Fruit fly (Drosophila melanogaster): ENCODE data around the gene mor.

Gene mor

DNA sequence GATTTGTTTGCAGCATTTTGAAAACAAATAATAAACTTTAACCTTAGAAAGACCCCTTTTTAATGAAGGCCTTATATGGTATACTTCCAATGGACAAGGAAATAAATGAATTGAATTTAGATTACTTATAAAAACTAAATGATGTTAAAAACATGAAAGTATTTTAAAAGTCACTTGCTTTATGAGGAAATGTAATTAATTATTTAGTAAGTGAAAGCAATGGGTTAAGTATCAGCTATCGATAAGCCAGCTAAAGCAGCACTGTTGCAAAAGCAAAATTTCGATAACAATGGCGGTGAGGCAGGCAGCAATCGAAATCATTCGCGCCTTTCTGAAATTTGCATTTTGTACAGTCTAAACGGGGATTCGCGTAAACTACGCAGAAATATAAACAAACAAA lies 7.5 kb downstream of the mor start, which contains the start of the genes CG32856 and Rbf2 (continued):
- TF ChIP-seq CG6813 (GFP tag; optimal IDR thresholded peaks at IDR 0.05): no peak
- TF ChIP-seq Hmx (GFP tag; optimal IDR thresholded peaks at IDR 0.05): no peak
- peak; percentile 66 for TF ChIP-seq slp2 (GFP tag; optimal IDR thresholded peaks at IDR 0.05)
- TF ChIP-seq Hr78 (GFP tag; optimal IDR thresholded peaks at IDR 0.05): no peak
- no peak for TF ChIP-seq CG2199 (GFP tag; IDR thresholded peaks at IDR 0.05)
- TF ChIP-seq CG17612 (GFP tag; IDR thresholded peaks at IDR 0.05): no peak
- no peak; the same call in 1 of the 2 replicates for TF ChIP-seq Ptx1 (GFP tag; IDR thresholded peaks at IDR 0.05)
- peak; percentile 40 for TF ChIP-seq CG12236 (GFP tag; optimal IDR thresholded peaks at IDR 0.05)
- TF ChIP-seq MBD-R2 (GFP tag; IDR thresholded peaks at IDR 0.05): peak; percentile 91
- no peak for TF ChIP-seq lbe (GFP tag; optimal IDR thresholded peaks at IDR 0.05)
- TF ChIP-seq BtbVII (GFP tag; optimal IDR thresholded peaks at IDR 0.05): no peak
- TF ChIP-seq CG18476 (GFP tag; optimal IDR thresholded peaks at IDR 0.05): no peak
- peak; percentile 73 for TF ChIP-seq her (GFP tag; optimal IDR thresholded peaks at IDR 0.05)
- no peak for TF ChIP-seq CG18764 (GFP tag; optimal IDR thresholded peaks at IDR 0.05)
- TF ChIP-seq btn (GFP tag; optimal IDR thresholded peaks at IDR 0.05): no peak
- peak; percentile 87 for TF ChIP-seq mld (GFP tag; IDR thresholded peaks at IDR 0.05; ENCODE audit: partially characterized antibody)
- TF ChIP-seq gro (GFP tag; optimal IDR thresholded peaks at IDR 0.05): peak; percentile 15
- 0 out of 4 replicates have a peak, but pooled peaks have one; percentile 68 for TF ChIP-seq chinmo (GFP tag; IDR thresholded peaks at IDR 0.05; ENCODE audit: partially characterized antibody)
- TF ChIP-seq CG34224 (GFP tag; IDR thresholded peaks at IDR 0.05; ENCODE audit: partially characterized antibody): peak; percentile 75
- peak; percentile 97 for TF ChIP-seq Dref (GFP tag; IDR thresholded peaks at IDR 0.05)
- peak; percentile 75 for TF ChIP-seq Rfx (GFP tag; IDR thresholded peaks at IDR 0.05)
- peak; percentile 93 for TF ChIP-seq CG9817 (tag; optimal IDR thresholded peaks at IDR 0.05)
- peak; percentile 84 for TF ChIP-seq CG13287 (GFP tag; IDR thresholded peaks at IDR 0.05; ENCODE audit: partially characterized antibody)
- no peak for TF ChIP-seq lab (GFP tag; optimal IDR thresholded peaks at IDR 0.05)
- TF ChIP-seq CG13775 (GFP tag; optimal IDR thresholded peaks at IDR 0.05): peak; percentile 75
- TF ChIP-seq CG12391 (tag; optimal IDR thresholded peaks at IDR 0.05): peak; percentile 92
- TF ChIP-seq Dfd (GFP tag; optimal IDR thresholded peaks at IDR 0.05): no peak
- TF ChIP-seq Trl (optimal IDR thresholded peaks at IDR 0.05): no peak
- peak; percentile 54 for TF ChIP-seq Trl (GFP tag; optimal IDR thresholded peaks at IDR 0.05)
- no peak for TF ChIP-seq peb (GFP tag; IDR thresholded peaks at IDR 0.05)
- TF ChIP-seq CG18262 (tag; optimal IDR thresholded peaks at IDR 0.05): peak; percentile 73
- no peak for TF ChIP-seq oc (tag; optimal IDR thresholded peaks at IDR 0.05)
- TF ChIP-seq CG17829 (tag; optimal IDR thresholded peaks at IDR 0.05): peak; percentile 58
- TF ChIP-seq CG10565 (GFP tag; optimal IDR thresholded peaks at IDR 0.05): no peak
- peak; percentile 73 for TF ChIP-seq CG10209 (GFP tag; optimal IDR thresholded peaks at IDR 0.05)
- TF ChIP-seq CG4404 (GFP tag; IDR thresholded peaks at IDR 0.05): no peak
- no peak for TF ChIP-seq dimm (GFP tag; IDR thresholded peaks at IDR 0.05)
- TF ChIP-seq HLH4C (GFP tag; IDR thresholded peaks at IDR 0.05; ENCODE audit: partially characterized antibody): peak; percentile 92
- TF ChIP-seq Stat92E (GFP tag; optimal IDR thresholded peaks at IDR 0.05): peak in 1 of 3 experiments; percentile 0
- TF ChIP-seq Scr (GFP tag; IDR thresholded peaks at IDR 0.05; ENCODE audit: partially characterized antibody): peak; percentile 78
- no peak for TF ChIP-seq tio (GFP tag; optimal IDR thresholded peaks at IDR 0.05)
- TF ChIP-seq CG14710 (tag; optimal IDR thresholded peaks at IDR 0.05): peak; percentile 56
- peak; percentile 89 for TF ChIP-seq mam (GFP tag; optimal IDR thresholded peaks at IDR 0.05)
- TF ChIP-seq PHDP (tag; optimal IDR thresholded peaks at IDR 0.05): peak; percentile 92
- TF ChIP-seq CG2889 (GFP tag; IDR thresholded peaks at IDR 0.05): peak; percentile 72; the same call in 1 of the 3 replicates
- TF ChIP-seq CG16863 (GFP tag; optimal IDR thresholded peaks at IDR 0.05): peak; percentile 75
- peak; percentile 90 for TF ChIP-seq CG15269 (tag; optimal IDR thresholded peaks at IDR 0.05)
- TF ChIP-seq CG3407 (GFP tag; optimal IDR thresholded peaks at IDR 0.05): no peak
- TF ChIP-seq CG17385 (GFP tag; optimal IDR thresholded peaks at IDR 0.05): peak; percentile 80
- peak; percentile 76 for TF ChIP-seq CG13296 (GFP tag; optimal IDR thresholded peaks at IDR 0.05)

Data from whole organism, embryonic.